Worm (Caenorhabditis elegans) whole organism, young adult: ENCODE data around the gene odr-7.

Source experiments
- C06A6.2 ChIP-seq: fragments of 200-800 bp; sonication (Bioruptor generic); conservative IDR thresholded peaks from 2 replicates; pipeline ENCODE4 v1.3.6; 2022; ENCODE audit warnings: missing genetic modification characterization, missing compliant biosample characterization
- F23B12.7 ChIP-seq: sonication (generic microtip); optimal IDR thresholded peaks from 2 replicates; lab custom pipeline; 2017; ENCODE audit warnings: missing genetic modification characterization, mild to moderate bottlenecking, missing compliant biosample characterization, antibody characterized with exemption, moderate library complexity; ENCODE audit not compliant: insufficient read depth
- F33H1.4 ChIP-seq: fragments of 200-800 bp; sonication (Bioruptor generic); IDR thresholded peaks from 2 replicates; pipeline ENCODE4 v1.3.6; 2022; ENCODE audit warnings: missing genetic modification reagents, missing genetic modification characterization, missing compliant biosample characterization
- F37B4.10 ChIP-seq: fragments of 200-800 bp; sonication (Bioruptor generic); IDR thresholded peaks from 2 replicates; pipeline ENCODE4 v1.3.6; 2022; ENCODE audit warnings: missing genetic modification characterization, missing compliant biosample characterization
- F57A8.1 ChIP-seq: fragments of 200-800 bp; sonication (Bioruptor generic); optimal IDR thresholded peaks from 2 replicates; lab custom pipeline; 2018; ENCODE audit warnings: mild to moderate bottlenecking, missing genetic modification characterization, moderate library complexity, missing compliant biosample characterization
- F57C9.4 ChIP-seq: sonication (generic microtip); optimal IDR thresholded peaks from 2 replicates; lab custom pipeline; 2017; ENCODE audit warnings: mild to moderate bottlenecking, missing genetic modification characterization, missing compliant biosample characterization
- ZK185.1 ChIP-seq: sonication (generic microtip); optimal IDR thresholded peaks from 2 replicates; lab custom pipeline; 2016; ENCODE audit warnings: mild to moderate bottlenecking, missing genetic modification characterization, missing compliant biosample characterization; ENCODE audit not compliant: poor library complexity, severe bottlenecking
- aptf-2 ChIP-seq: fragments of 200-800 bp; sonication (Bioruptor generic); conservative IDR thresholded peaks from 2 replicates; pipeline ENCODE4 v1.3.6; 2022; ENCODE audit warnings: missing genetic modification reagents, missing genetic modification characterization, missing compliant biosample characterization
- attf-5 ChIP-seq: fragments of 200-800 bp; sonication (Bioruptor generic); optimal IDR thresholded peaks from 2 replicates; lab custom pipeline; 2018; ENCODE audit warnings: mild to moderate bottlenecking, missing genetic modification characterization, missing compliant biosample characterization
- attf-6 ChIP-seq: fragments of 200-800 bp; sonication (Bioruptor generic); IDR thresholded peaks from 2 replicates; pipeline ENCODE4 v1.3.6; 2022; ENCODE audit warnings: missing genetic modification reagents, missing genetic modification characterization, missing compliant biosample characterization
- ccch-3 ChIP-seq: fragments of 200-800 bp; sonication (Bioruptor generic); optimal IDR thresholded peaks from 2 replicates; lab custom pipeline; 2018; ENCODE audit warnings: mild to moderate bottlenecking, missing genetic modification characterization, missing compliant biosample characterization
- cebp-1 ChIP-seq, 2 experiments: fragments of 200-800 bp in 1 of 2; sonication (Bioruptor generic) in 1 of 2; sonication (generic microtip) in 1 of 2; IDR thresholded peaks in 1 of 2; optimal IDR thresholded peaks in 1 of 2; 2 replicates each; pipeline versions ENCODE4 v1.3.6 to Lab custom; 2017 to 2022; ENCODE audit warnings: missing compliant biosample characterization in 2 of 2, missing genetic modification characterization in 2 of 2, mild to moderate bottlenecking in 1 of 2, missing genetic modification reagents in 1 of 2, moderate library complexity in 1 of 2
- cebp-2 ChIP-seq: fragments of 200-800 bp; sonication (Bioruptor generic); IDR thresholded peaks from 2 replicates; pipeline ENCODE4 v1.3.6; 2022; ENCODE audit warnings: missing genetic modification characterization, missing compliant biosample characterization
- ceh-27 ChIP-seq: fragments of 200-800 bp; sonication (Bioruptor generic); optimal IDR thresholded peaks from 2 replicates; lab custom pipeline; 2018; ENCODE audit warnings: mild to moderate bottlenecking, missing genetic modification characterization, moderate library complexity, missing compliant biosample characterization
- dox-1 ChIP-seq: fragments of 200-800 bp; sonication (Bioruptor generic); IDR thresholded peaks from 2 replicates; pipeline ENCODE4 v1.3.6; 2022; ENCODE audit warnings: missing genetic modification reagents, missing genetic modification characterization, missing compliant biosample characterization
- egrh-3 ChIP-seq: fragments of 200-800 bp; sonication (Bioruptor generic); IDR thresholded peaks from 2 replicates; pipeline ENCODE4 v1.3.6; 2022; ENCODE audit warnings: missing genetic modification reagents, missing genetic modification characterization, missing compliant biosample characterization
- gei-17 ChIP-seq: fragments of 200-800 bp; sonication (Bioruptor generic); optimal IDR thresholded peaks from 2 replicates; lab custom pipeline; 2018; ENCODE audit warnings: mild to moderate bottlenecking, missing genetic modification characterization, missing compliant biosample characterization
- hsf-1 ChIP-seq: fragments of 200-800 bp; sonication (Bioruptor generic); IDR thresholded peaks from 2 replicates; pipeline ENCODE4 v1.3.6; 2022; ENCODE audit warnings: missing genetic modification reagents, missing genetic modification characterization, missing compliant biosample characterization
- lag-1 ChIP-seq: fragments of 200-800 bp; sonication (Bioruptor generic); IDR thresholded peaks from 2 replicates; pipeline ENCODE4 v1.3.6; 2022; ENCODE audit warnings: missing genetic modification reagents, missing genetic modification characterization, missing compliant biosample characterization
- madf-3 ChIP-seq: fragments of 200-800 bp; sonication (Bioruptor generic); IDR thresholded peaks from 2 replicates; pipeline ENCODE4 v1.3.6; 2022; ENCODE audit warnings: missing genetic modification reagents, missing genetic modification characterization, missing compliant biosample characterization
- madf-6 ChIP-seq: fragments of 200-800 bp; sonication (Bioruptor generic); IDR thresholded peaks from 2 replicates; pipeline ENCODE4 v1.3.6; 2022; ENCODE audit warnings: missing genetic modification reagents, missing genetic modification characterization, missing compliant biosample characterization
- mcd-1 ChIP-seq: fragments of 200-800 bp; sonication (Bioruptor generic); IDR thresholded peaks from 2 replicates; pipeline ENCODE4 v1.3.6; 2022; ENCODE audit warnings: missing genetic modification reagents, missing genetic modification characterization, missing compliant biosample characterization
- mes-4 ChIP-seq: sonication (generic microtip); optimal IDR thresholded peaks from 2 replicates; lab custom pipeline; 2016; ENCODE audit warnings: missing genotype, missing genetic modification characterization, missing compliant biosample characterization
- nfya-1 ChIP-seq: sonication (generic microtip); optimal IDR thresholded peaks from 2 replicates; lab custom pipeline; 2017; ENCODE audit warnings: antibody characterized with exemption, missing compliant biosample characterization, missing genetic modification characterization, borderline replicate concordance; ENCODE audit not compliant: insufficient read depth
- nhr-80 ChIP-seq: sonication (generic microtip); optimal IDR thresholded peaks from 2 replicates; lab custom pipeline; 2016; ENCODE audit warnings: missing genetic modification characterization, missing compliant biosample characterization
- repo-1 ChIP-seq: sonication (generic microtip); optimal IDR thresholded peaks from 2 replicates; lab custom pipeline; 2017; ENCODE audit warnings: mild to moderate bottlenecking, missing genetic modification characterization, missing compliant biosample characterization
- snpc-1.1 ChIP-seq: sonication (generic microtip); optimal IDR thresholded peaks from 2 replicates; lab custom pipeline; 2017; ENCODE audit warnings: missing genetic modification characterization, mild to moderate bottlenecking, missing compliant biosample characterization, antibody characterized with exemption, moderate library complexity, missing genotype, missing genetic modification reagents; ENCODE audit not compliant: insufficient read depth
- zfh-2 ChIP-seq: fragments of 200-800 bp; sonication (Bioruptor generic); conservative IDR thresholded peaks from 2 replicates; pipeline ENCODE4 v1.3.6; 2022; ENCODE audit warnings: missing genetic modification reagents, missing genetic modification characterization, missing compliant biosample characterization
- ztf-18 ChIP-seq: sonication (generic microtip); optimal IDR thresholded peaks from 2 replicates; lab custom pipeline; 2016; ENCODE audit warnings: missing genotype, mild to moderate bottlenecking, missing genetic modification characterization, missing compliant biosample characterization
- ztf-6 ChIP-seq: fragments of 200-800 bp; sonication (Bioruptor generic); IDR thresholded peaks from 2 replicates; pipeline ENCODE4 v1.3.6; 2022; ENCODE audit warnings: missing genetic modification reagents, missing genetic modification characterization, missing compliant biosample characterization

The odr-7 gene

ce11 chrX:12452143-12452570 lies 9.3 kb downstream of the odr-7 start (continued):
- TF ChIP-seq nfya-1 (tag; lab: Kevin White, UChicago): no peak
- no peak for TF ChIP-seq snpc-1.1 (tag; lab: Kevin White, UChicago)
- peak; percentile 61 for TF ChIP-seq ceh-27 (GFP tag; lab: Kevin White, UChicago)
- TF ChIP-seq attf-5 (GFP tag; lab: Kevin White, UChicago): peak; percentile 57
- 0 out of 2 replicates have a peak, but pooled peaks have one; percentile 16 for TF ChIP-seq madf-6 (GFP tag; lab: Robert Waterston, UW)
- TF ChIP-seq attf-6 (GFP tag; lab: Robert Waterston, UW): no peak
- TF ChIP-seq F57A8.1 (GFP tag; lab: Kevin White, UChicago): no peak
- no peak for TF ChIP-seq repo-1 (tag; lab: Kevin White, UChicago)
- no peak for TF ChIP-seq mes-4 (tag; lab: Kevin White, UChicago)
- no peak for TF ChIP-seq cebp-2 (GFP tag; lab: Robert Waterston, UW)
- TF ChIP-seq dox-1 (GFP tag; lab: Robert Waterston, UW): peak; percentile 58
- TF ChIP-seq C06A6.2: no peak
- no peak for TF ChIP-seq aptf-2 (GFP tag; lab: Robert Waterston, UW)
- no peak for TF ChIP-seq ZK185.1
- peak; percentile 62 for TF ChIP-seq ztf-18
- peak; percentile 52 for TF ChIP-seq F23B12.7 (tag; lab: Kevin White, UChicago)

- TF ChIP-seq nhr-80 (tag; lab: Kevin White, UChicago) (peak; percentile 58), ccch-3 (GFP tag; lab: Kevin White, UChicago) (no peak)
Observed at ce11 chrX:12451258-12451657, 10.2 kb downstream of the odr-7 start.

ce11 chrX:12449262-12449942 lies 12.1 kb downstream of the odr-7 start, which contains the start of gene T18D3.6:
Gene T18D3.6, plus strand, starts transcription at chrX:12449892.
- TF ChIP-seq F57C9.4 (no peak), zfh-2 (GFP tag; lab: Robert Waterston, UW) (peak; percentile 90), gei-17 (GFP tag; lab: Kevin White, UChicago) (no peak), cebp-1 (GFP tag; IDR thresholded peaks at IDR 0.05; lab: Robert Waterston, UW) (no peak), cebp-1 (tag; optimal IDR thresholded peaks at IDR 0.05; lab: Kevin White, UChicago) (peak; percentile 21), mcd-1 (GFP tag; lab: Robert Waterston, UW) (peak; percentile 52), nhr-80 (tag; lab: Kevin White, UChicago) (peak; percentile 72)

- 0 out of 2 replicates have a peak, but pooled peaks have one; percentile 74 for TF ChIP-seq F37B4.10 (GFP tag; lab: Robert Waterston, UW)
- TF ChIP-seq ztf-6 (GFP tag; lab: Robert Waterston, UW): 0 out of 2 replicates have a peak, but pooled peaks have one; percentile 28
- TF ChIP-seq egrh-3 (GFP tag; lab: Robert Waterston, UW): peak; percentile 12; the same call in 1 of the 2 replicates
- TF ChIP-seq, all 124 proteins: peak for 3; not testable (repeated sequence) for 121
Observed at ce11 chrX:12447639-12448038, 13.8 kb downstream of the odr-7 start.

ce11 chrX:12446572-12446971 lies 14.9 kb downstream of the odr-7 start:
- TF ChIP-seq F33H1.4 (GFP tag; lab: Robert Waterston, UW) (no peak), madf-3 (GFP tag; lab: Robert Waterston, UW) (no peak), hsf-1 (GFP tag; lab: Robert Waterston, UW) (no peak), nhr-80 (tag; lab: Kevin White, UChicago) (peak; percentile 67), mcd-1 (GFP tag; lab: Robert Waterston, UW) (no peak), lag-1 (GFP tag; lab: Robert Waterston, UW) (no peak)
